Fruit fly (Drosophila melanogaster) whole organism, pupa: ENCODE measurements around the gene PGRP-LE.

Experiments
- CG10348 ChIP-seq: fragments of 200-800 bp; sonication (Bioruptor generic); IDR thresholded peaks from 2 replicates; pipeline ENCODE4 v1.3.6; 2022; ENCODE audit warnings: missing biosample characterization, missing genetic modification characterization
- CG12605 ChIP-seq: fragments of 200-800 bp; sonication (Bioruptor generic); IDR thresholded peaks from 2 replicates; pipeline ENCODE4 v1.3.6; 2022; ENCODE audit warnings: missing biosample characterization, missing genetic modification characterization
- CG13204 ChIP-seq: fragments of 200-800 bp; sonication (Bioruptor generic); optimal IDR thresholded peaks from 2 replicates; lab custom pipeline; 2018; ENCODE audit warnings: missing biosample characterization, mild to moderate bottlenecking, missing genetic modification characterization, moderate library complexity
- CG14655 ChIP-seq: fragments of 200-800 bp; sonication (Bioruptor generic); optimal IDR thresholded peaks from 3 replicates; lab custom pipeline; 2017; ENCODE audit warnings: mild to moderate bottlenecking, missing biosample characterization, missing genetic modification reagents, missing genetic modification characterization
- CG15710 ChIP-seq: fragments of 200-800 bp; sonication (Bioruptor generic); optimal IDR thresholded peaks from 2 replicates; lab custom pipeline; 2018; ENCODE audit warnings: missing biosample characterization, mild to moderate bottlenecking, missing genetic modification characterization, moderate library complexity
- CG17806 ChIP-seq: fragments of 200-800 bp; sonication (Bioruptor generic); optimal IDR thresholded peaks from 2 replicates; lab custom pipeline; 2018; ENCODE audit warnings: missing biosample characterization, mild to moderate bottlenecking, missing genetic modification characterization, moderate library complexity
- CG32121 ChIP-seq: fragments of 200-800 bp; sonication (Bioruptor generic); IDR thresholded peaks from 2 replicates; pipeline ENCODE4 v1.3.6; 2022; ENCODE audit warnings: missing biosample characterization, missing genetic modification characterization
- CG34367 ChIP-seq: fragments of 200-800 bp; sonication (Bioruptor generic); optimal IDR thresholded peaks from 2 replicates; lab custom pipeline; 2018; ENCODE audit warnings: missing biosample characterization, mild to moderate bottlenecking, missing genetic modification characterization
- CG4496 ChIP-seq: fragments of 200-800 bp; sonication (Bioruptor generic); IDR thresholded peaks from 3 replicates; pipeline ENCODE4 v1.3.6; 2022; ENCODE audit warnings: missing biosample characterization, missing genetic modification characterization
- CG8159 ChIP-seq: fragments of 200-800 bp; sonication (Bioruptor generic); optimal IDR thresholded peaks from 3 replicates; lab custom pipeline; 2018; ENCODE audit warnings: missing biosample characterization, mild to moderate bottlenecking, missing genetic modification characterization, moderate library complexity
- CG8301 ChIP-seq: fragments of 200-800 bp; sonication (Bioruptor generic); optimal IDR thresholded peaks from 2 replicates; lab custom pipeline; 2018; ENCODE audit warnings: missing biosample characterization, mild to moderate bottlenecking, missing genetic modification characterization
- CG9948 ChIP-seq: fragments of 200-800 bp; sonication (Bioruptor generic); optimal IDR thresholded peaks from 2 replicates; lab custom pipeline; 2018; ENCODE audit warnings: missing biosample characterization, mild to moderate bottlenecking, missing genetic modification characterization, moderate library complexity
- D1 ChIP-seq: fragments of 200-800 bp; sonication (Bioruptor generic); optimal IDR thresholded peaks from 2 replicates; lab custom pipeline; 2018; ENCODE audit warnings: missing biosample characterization, mild to moderate bottlenecking, missing genetic modification characterization, moderate library complexity
- EcR ChIP-seq: fragments of 200-800 bp; sonication (Bioruptor generic); optimal IDR thresholded peaks from 3 replicates; lab custom pipeline; 2019; ENCODE audit warnings: missing biosample characterization, missing genetic modification characterization, mild to moderate bottlenecking, moderate library complexity, missing genetic modification reagents
- Ets98B ChIP-seq: fragments of 200-800 bp; sonication (Bioruptor generic); IDR thresholded peaks from 2 replicates; pipeline ENCODE4 v1.3.6; 2022; ENCODE audit warnings: missing biosample characterization, missing genetic modification characterization
- Pif1A ChIP-seq: fragments of 200-800 bp; sonication (Bioruptor generic); optimal IDR thresholded peaks from 3 replicates; lab custom pipeline; 2016; ENCODE audit warnings: missing biosample characterization, missing genetic modification characterization
- Pif1B ChIP-seq: fragments of 200-800 bp; sonication (Bioruptor generic); optimal IDR thresholded peaks from 3 replicates; lab custom pipeline; 2016; ENCODE audit warnings: missing biosample characterization, missing genetic modification characterization
- Snoo ChIP-seq: fragments of 200-800 bp; sonication (Bioruptor generic); optimal IDR thresholded peaks from 3 replicates; lab custom pipeline; 2017; ENCODE audit warnings: missing biosample characterization, mild to moderate bottlenecking, missing genetic modification characterization, inconsistent platforms
- fd96Ca ChIP-seq: fragments of 200-800 bp; sonication (Bioruptor generic); IDR thresholded peaks from 3 replicates; pipeline ENCODE4 v1.3.6; 2022; ENCODE audit warnings: missing biosample characterization, missing genetic modification characterization
- gl ChIP-seq: fragments of 200-800 bp; sonication (Bioruptor generic); optimal IDR thresholded peaks from 2 replicates; lab custom pipeline; 2018; ENCODE audit warnings: missing biosample characterization, mild to moderate bottlenecking, missing genetic modification characterization
- rn ChIP-seq: fragments of 200-800 bp; sonication (Bioruptor generic); IDR thresholded peaks from 2 replicates; pipeline ENCODE4 v1.3.6; 2022; ENCODE audit warnings: missing biosample characterization, missing genetic modification characterization

Gene PGRP-LE

DNA sequence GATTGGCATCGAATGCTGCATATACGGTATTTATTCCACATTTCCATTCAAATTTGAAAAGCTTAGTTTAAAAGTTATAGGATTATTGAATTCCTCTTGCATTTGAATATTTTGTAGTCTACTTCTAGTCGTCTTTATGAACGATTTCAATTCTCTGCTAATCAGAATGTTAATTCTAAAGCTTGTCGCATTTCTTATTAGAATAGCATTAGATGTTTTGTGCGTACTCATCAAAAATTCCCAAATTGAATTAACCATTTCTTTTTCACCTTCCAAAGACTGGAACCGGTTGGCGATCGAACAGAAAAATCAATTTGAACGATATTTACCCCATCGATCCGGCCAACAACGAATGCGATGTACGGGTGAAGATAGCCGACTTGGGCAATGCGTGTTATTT lies 36.3 kb upstream of the PGRP-LE start:
- TF ChIP-seq D1 (tag; lab: Kevin White, UChicago), result no peak
- no peak for TF ChIP-seq CG8159 (tag; lab: Kevin White, UChicago)
- TF ChIP-seq Pif1B, result no peak
- TF ChIP-seq CG13204 (GFP tag; lab: Kevin White, UChicago), result no peak
- TF ChIP-seq CG15710 (tag; lab: Kevin White, UChicago), result no peak
- TF ChIP-seq fd96Ca, result no peak
- TF ChIP-seq CG34367, result no peak
- TF ChIP-seq EcR, result no peak
- TF ChIP-seq CG14655 (GFP tag; lab: Kevin White, UChicago), result no peak
- TF ChIP-seq gl (tag; lab: Kevin White, UChicago), result no peak
- no peak for TF ChIP-seq CG8301 (tag; lab: Kevin White, UChicago)

DNA sequence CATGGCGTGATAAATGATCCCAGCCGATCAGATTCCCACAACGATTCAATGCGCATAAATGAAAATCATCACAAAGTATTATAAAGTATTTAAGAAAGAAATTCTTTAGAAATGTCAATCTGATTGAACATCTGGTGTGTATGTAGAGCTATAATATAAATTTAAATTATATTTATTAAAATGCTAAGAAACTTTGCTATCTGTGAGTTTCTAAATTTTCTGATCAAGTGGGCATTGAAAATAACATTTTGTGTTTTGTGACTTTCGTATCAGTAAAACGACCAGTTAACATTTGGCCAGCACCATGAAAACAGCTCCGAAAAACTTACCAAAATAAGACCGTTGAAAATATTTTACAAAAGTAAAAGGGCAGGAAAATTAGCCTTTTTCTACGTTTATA lies 33.9 kb upstream of the PGRP-LE start, which contains the start of gene CG8565:
TSS of gene CG8565 (plus strand) at position 301 of the 400 bp plus-strand sequence.
- no peak for TF ChIP-seq fd96Ca

dm6 chrX:15835393-15835792 lies 31.7 kb upstream of the PGRP-LE start, which contains the start of gene Chc:
TSS of gene Chc (minus strand) at chrX:15835490.
- TF ChIP-seq fd96Ca (no peak), D1 (tag; lab: Kevin White, UChicago) (peak; percentile 54), Ets98B (GFP tag; lab: Robert Waterston, UW) (peak; percentile 30; the same call in 1 of the 2 replicates)

- TF ChIP-seq gl (tag; lab: Kevin White, UChicago), result peak; percentile 1
- no peak for TF ChIP-seq Pif1A (GFP tag; lab: Kevin White, UChicago)
- TF ChIP-seq CG4496, result 0 out of 3 replicates have a peak, but pooled peaks have one; percentile 13
- TF ChIP-seq CG12605 (GFP tag; lab: Robert Waterston, UW), result peak; percentile 58; the same call in 1 of the 2 replicates
- no peak for TF ChIP-seq CG34367
- TF ChIP-seq Ets98B (GFP tag; lab: Robert Waterston, UW), result peak; percentile 48; the same call in 1 of the 2 replicates
Measured at dm6 chrX:15834594-15835236, 31.0 kb upstream of the PGRP-LE start.

dm6 chrX:15833957-15834356 lies 30.3 kb upstream of the PGRP-LE start:
- no peak for TF ChIP-seq CG12605 (GFP tag; lab: Robert Waterston, UW)
- no peak for TF ChIP-seq Ets98B (GFP tag; lab: Robert Waterston, UW)
- no peak for TF ChIP-seq CG17806 (tag; lab: Kevin White, UChicago)
- TF ChIP-seq CG15710 (tag; lab: Kevin White, UChicago), result no peak
- no peak for TF ChIP-seq CG10348 (GFP tag; lab: Robert Waterston, UW)
- no peak for TF ChIP-seq CG8301 (tag; lab: Kevin White, UChicago)
- no peak for TF ChIP-seq CG13204 (GFP tag; lab: Kevin White, UChicago)
- no peak for TF ChIP-seq CG4496
- TF ChIP-seq CG34367, result no peak
- no peak for TF ChIP-seq CG32121 (GFP tag; lab: Robert Waterston, UW)
- no peak for TF ChIP-seq Snoo (tag; lab: Kevin White, UChicago)
- no peak for TF ChIP-seq fd96Ca
- no peak for TF ChIP-seq CG8159 (tag; lab: Kevin White, UChicago)
- TF ChIP-seq CG14655 (GFP tag; lab: Kevin White, UChicago), result no peak
- no peak for TF ChIP-seq CG9948 (tag; lab: Kevin White, UChicago)
- no peak for TF ChIP-seq Pif1B
- no peak for TF ChIP-seq Pif1A (GFP tag; lab: Kevin White, UChicago)

dm6 chrX:15822363-15822762 lies 18.7 kb upstream of the PGRP-LE start:
- TF ChIP-seq rn (GFP tag; lab: Robert Waterston, UW) (no peak), CG8301 (tag; lab: Kevin White, UChicago) (no peak), CG12605 (GFP tag; lab: Robert Waterston, UW) (no peak), fd96Ca (no peak), CG4496 (no peak), Ets98B (GFP tag; lab: Robert Waterston, UW) (no peak), Pif1A (GFP tag; lab: Kevin White, UChicago) (no peak), CG9948 (tag; lab: Kevin White, UChicago) (no peak), EcR (no peak), CG13204 (GFP tag; lab: Kevin White, UChicago) (no peak)

dm6 chrX:15818608-15819184 lies 15.0 kb upstream of the PGRP-LE start:
- no peak for TF ChIP-seq CG10348 (GFP tag; lab: Robert Waterston, UW)
